Fruit fly (Drosophila melanogaster) whole organism, embryonic: ENCODE measurements around the gene CG7556.

ENCODE experiments used
- Antp ChIP-seq: fragments of 200-800 bp; sonication (Bioruptor generic); optimal IDR thresholded peaks from 3 replicates; lab custom pipeline; 2016; ENCODE audit warnings: missing biosample characterization, missing genetic modification characterization
- Atf6 ChIP-seq: fragments of 200-800 bp; sonication (Bioruptor generic); IDR thresholded peaks from 2 replicates; pipeline ENCODE4 v1.3.6; 2022; ENCODE audit warnings: missing biosample characterization, missing genetic modification characterization
- CG10979 ChIP-seq: fragments of 200-800 bp; sonication (Bioruptor generic); optimal IDR thresholded peaks from 2 replicates; lab custom pipeline; 2018; ENCODE audit warnings: missing biosample characterization, mild to moderate bottlenecking, missing genetic modification characterization, moderate library complexity
- CG11398 ChIP-seq: fragments of 200-800 bp; sonication (Bioruptor generic); optimal IDR thresholded peaks from 2 replicates; lab custom pipeline; 2016; ENCODE audit warnings: missing biosample characterization, missing genetic modification characterization
- CG11456 ChIP-seq: fragments of 200-800 bp; sonication (Bioruptor generic); IDR thresholded peaks from 3 replicates; pipeline ENCODE4 v1.3.6; 2022; ENCODE audit warnings: missing biosample characterization, missing genetic modification characterization
- CG1233 ChIP-seq: fragments of 200-800 bp; sonication (Bioruptor generic); optimal IDR thresholded peaks from 4 replicates; lab custom pipeline; 2018; ENCODE audit warnings: missing biosample characterization, mild to moderate bottlenecking, missing genetic modification characterization
- CG14014 ChIP-seq: fragments of 200-800 bp; sonication (Bioruptor generic); IDR thresholded peaks from 2 replicates; pipeline ENCODE4 v1.3.6; 2022; ENCODE audit warnings: missing biosample characterization, missing genetic modification characterization
- CG15601 ChIP-seq: fragments of 200-800 bp; sonication (Bioruptor generic); optimal IDR thresholded peaks from 3 replicates; lab custom pipeline; 2019; ENCODE audit warnings: missing biosample characterization, mild to moderate bottlenecking, missing genetic modification characterization, moderate library complexity
- CG18011 ChIP-seq: fragments of 200-800 bp; sonication (Bioruptor generic); optimal IDR thresholded peaks from 2 replicates; lab custom pipeline; 2017; ENCODE audit warnings: missing biosample characterization, missing genetic modification characterization, mild to moderate bottlenecking, moderate library complexity, missing genotype
- CG18599 ChIP-seq: fragments of 200-800 bp; sonication (Bioruptor generic); optimal IDR thresholded peaks from 3 replicates; lab custom pipeline; 2017; ENCODE audit warnings: missing biosample characterization, missing genetic modification characterization, mild to moderate bottlenecking, moderate library complexity, missing genetic modification reagents
- CG2129 ChIP-seq: fragments of 200-800 bp; sonication (Bioruptor generic); IDR thresholded peaks from 2 replicates; pipeline ENCODE4 v1.3.6; 2022; ENCODE audit warnings: missing biosample characterization, missing genetic modification characterization; ENCODE audit not compliant: partially characterized antibody
- CG3163 ChIP-seq: fragments of 200-800 bp; sonication (Bioruptor generic); optimal IDR thresholded peaks from 3 replicates; lab custom pipeline; 2016; ENCODE audit warnings: missing biosample characterization, missing genetic modification characterization
- CG4617 ChIP-seq: fragments of 200-800 bp; sonication (Bioruptor generic); optimal IDR thresholded peaks from 3 replicates; lab custom pipeline; 2016; ENCODE audit warnings: missing biosample characterization, missing genetic modification characterization, borderline replicate concordance
- CG4707 ChIP-seq: fragments of 200-800 bp; sonication (Bioruptor generic); optimal IDR thresholded peaks from 2 replicates; lab custom pipeline; 2018; ENCODE audit warnings: missing biosample characterization, mild to moderate bottlenecking, missing genetic modification characterization, moderate library complexity
- CG5245 ChIP-seq: fragments of 200-800 bp; sonication (Bioruptor generic); optimal IDR thresholded peaks from 3 replicates; lab custom pipeline; 2016; ENCODE audit warnings: missing biosample characterization, missing genetic modification characterization
- CG6654 ChIP-seq: fragments of 200-800 bp; sonication (Bioruptor generic); optimal IDR thresholded peaks from 2 replicates; lab custom pipeline; 2017; ENCODE audit warnings: missing biosample characterization, mild to moderate bottlenecking, missing genetic modification characterization
- CG6683 ChIP-seq: fragments of 200-800 bp; sonication (Bioruptor generic); optimal IDR thresholded peaks from 2 replicates; lab custom pipeline; 2017; ENCODE audit warnings: missing biosample characterization, mild to moderate bottlenecking, missing genetic modification characterization, missing genetic modification reagents
- CG7745 ChIP-seq: fragments of 200-800 bp; sonication (Bioruptor generic); optimal IDR thresholded peaks from 2 replicates; lab custom pipeline; 2018; ENCODE audit warnings: missing biosample characterization, mild to moderate bottlenecking, missing genetic modification characterization, moderate library complexity
- CG9797 ChIP-seq: fragments of 200-800 bp; sonication (Bioruptor generic); optimal IDR thresholded peaks from 3 replicates; lab custom pipeline; 2018; ENCODE audit warnings: missing biosample characterization, mild to moderate bottlenecking, missing genetic modification characterization
- Dp ChIP-seq: fragments of 200-800 bp; sonication (Bioruptor generic); optimal IDR thresholded peaks from 2 replicates; lab custom pipeline; 2018; ENCODE audit warnings: missing biosample characterization, mild to moderate bottlenecking, missing genetic modification characterization, moderate library complexity
- Drgx ChIP-seq: fragments of 200-800 bp; sonication (Bioruptor generic); IDR thresholded peaks from 2 replicates; pipeline ENCODE4 v1.3.6; 2022; ENCODE audit warnings: missing biosample characterization, missing genetic modification characterization
- ERR ChIP-seq: fragments of 200-800 bp; sonication (Bioruptor generic); optimal IDR thresholded peaks from 2 replicates; lab custom pipeline; 2016; ENCODE audit warnings: missing biosample characterization, missing genetic modification characterization
- HHEX ChIP-seq: fragments of 200-800 bp; sonication (Bioruptor generic); optimal IDR thresholded peaks from 3 replicates; lab custom pipeline; 2017; ENCODE audit warnings: missing biosample characterization, mild to moderate bottlenecking, missing genetic modification characterization, missing genetic modification reagents
- HmgD ChIP-seq: fragments of 200-800 bp; sonication (Bioruptor generic); optimal IDR thresholded peaks from 3 replicates; lab custom pipeline; 2016; ENCODE audit warnings: missing biosample characterization, missing genetic modification characterization
- Hmx ChIP-seq: fragments of 200-800 bp; sonication (Bioruptor generic); optimal IDR thresholded peaks from 2 replicates; lab custom pipeline; 2016; ENCODE audit warnings: missing biosample characterization, missing genetic modification characterization
- Lpt ChIP-seq: fragments of >200 bp; optimal IDR thresholded peaks from 2 replicates; lab custom pipeline; 2018; ENCODE audit warnings: missing biosample characterization, missing genetic modification characterization
- NFAT ChIP-seq: fragments of 200-800 bp; sonication (Bioruptor generic); IDR thresholded peaks from 2 replicates; pipeline ENCODE4 v1.3.6; 2022; ENCODE audit warnings: missing biosample characterization, missing genetic modification characterization
- Neu2 ChIP-seq: fragments of 200-800 bp; sonication (Bioruptor generic); optimal IDR thresholded peaks from 3 replicates; lab custom pipeline; 2016; ENCODE audit warnings: missing biosample characterization, missing genetic modification characterization, borderline replicate concordance
- Ptx1 ChIP-seq: fragments of 200-800 bp; sonication (Bioruptor generic); IDR thresholded peaks from 2 replicates; pipeline ENCODE4 v1.3.6; 2022; ENCODE audit warnings: missing biosample characterization, missing genetic modification characterization
- Spps ChIP-seq: fragments of 200-800 bp; sonication (Bioruptor generic); optimal IDR thresholded peaks from 2 replicates; lab custom pipeline; 2018; ENCODE audit warnings: missing biosample characterization, mild to moderate bottlenecking, missing genetic modification characterization
- Sry-β ChIP-seq: fragments of 200-800 bp; sonication (Bioruptor generic); optimal IDR thresholded peaks from 2 replicates; lab custom pipeline; 2018; ENCODE audit warnings: missing biosample characterization, mild to moderate bottlenecking, missing genetic modification characterization, moderate library complexity
- ap ChIP-seq: fragments of 200-800 bp; sonication (Bioruptor generic); IDR thresholded peaks from 2 replicates; pipeline ENCODE4 v1.3.6; 2022; ENCODE audit warnings: missing biosample characterization, missing genetic modification characterization
- chif ChIP-seq, 2 experiments: fragments of 200-800 bp; sonication (Bioruptor generic); optimal IDR thresholded peaks; 3 replicates each; lab custom pipeline; 2016; ENCODE audit warnings: missing biosample characterization in 2 of 2, missing genetic modification characterization in 2 of 2
- dysf ChIP-seq: fragments of 200-800 bp; sonication (Bioruptor generic); IDR thresholded peaks from 3 replicates; pipeline ENCODE4 v1.3.6; 2022; ENCODE audit warnings: missing biosample characterization, missing genetic modification characterization
- grn ChIP-seq: fragments of 200-800 bp; sonication (Bioruptor generic); optimal IDR thresholded peaks from 3 replicates; lab custom pipeline; 2017; ENCODE audit warnings: missing biosample characterization, missing genetic modification characterization
- ham ChIP-seq: fragments of 200-800 bp; sonication (Bioruptor generic); IDR thresholded peaks from 2 replicates; pipeline ENCODE4 v1.3.6; 2022; ENCODE audit warnings: missing biosample characterization, missing genetic modification characterization
- hb ChIP-seq: fragments of 200-800 bp; sonication (Bioruptor generic); IDR thresholded peaks from 3 replicates; pipeline ENCODE4 v1.3.6; 2022; ENCODE audit warnings: missing biosample characterization, missing genetic modification characterization; ENCODE audit not compliant: partially characterized antibody
- jigr1 ChIP-seq: fragments of 200-800 bp; sonication (Bioruptor generic); IDR thresholded peaks from 3 replicates; pipeline ENCODE4 v1.3.6; 2022; ENCODE audit warnings: missing biosample characterization, missing genetic modification characterization
- lab ChIP-seq: fragments of 200-800 bp; sonication (Bioruptor generic); optimal IDR thresholded peaks from 3 replicates; lab custom pipeline; 2017; ENCODE audit warnings: missing biosample characterization, missing genetic modification characterization, mild to moderate bottlenecking, moderate library complexity, missing genetic modification reagents
- mirr ChIP-seq: fragments of 200-800 bp; sonication (Bioruptor generic); optimal IDR thresholded peaks from 3 replicates; lab custom pipeline; 2018; ENCODE audit warnings: missing biosample characterization, mild to moderate bottlenecking, missing genetic modification characterization
- odd ChIP-seq: fragments of 200-800 bp; sonication (Bioruptor generic); optimal IDR thresholded peaks from 2 replicates; lab custom pipeline; 2017; ENCODE audit warnings: missing biosample characterization, mild to moderate bottlenecking, missing genetic modification characterization
- pnt ChIP-seq: fragments of 200-800 bp; sonication (Bioruptor generic); optimal IDR thresholded peaks from 3 replicates; lab custom pipeline; 2016; ENCODE audit warnings: missing biosample characterization, missing genetic modification characterization
- prd ChIP-seq, 3 experiments: fragments of >200 bp in 2 of 3; fragments of 200-800 bp in 1 of 3; sonication (Bioruptor generic) in 1 of 3; optimal IDR thresholded peaks in 2 of 3; IDR thresholded peaks in 1 of 3; 2 replicates in 2 of 3; 3 replicates in 1 of 3; pipeline versions ENCODE4 v1.3.6 to Lab custom; 2017 to 2022; ENCODE audit warnings: missing biosample characterization in 1 of 3, missing genetic modification characterization in 1 of 3
- sd ChIP-seq: fragments of 200-800 bp; sonication (Bioruptor generic); optimal IDR thresholded peaks from 3 replicates; lab custom pipeline; 2018; ENCODE audit warnings: missing biosample characterization, mild to moderate bottlenecking, missing genetic modification characterization, moderate library complexity
- shn ChIP-seq: fragments of 200-800 bp; sonication (Bioruptor generic); optimal IDR thresholded peaks from 3 replicates; lab custom pipeline; 2016; ENCODE audit warnings: missing biosample characterization, missing genetic modification characterization
- sna ChIP-seq: fragments of 200-800 bp; sonication (Bioruptor generic); IDR thresholded peaks from 2 replicates; pipeline ENCODE4 v1.3.6; 2022; ENCODE audit warnings: missing biosample characterization, missing genetic modification characterization; ENCODE audit not compliant: partially characterized antibody
- tgo ChIP-seq: fragments of 200-800 bp; sonication (Bioruptor generic); IDR thresholded peaks from 3 replicates; pipeline ENCODE4 v1.3.6; 2022; ENCODE audit warnings: missing biosample characterization, missing genetic modification characterization
- wdn ChIP-seq: fragments of 200-800 bp; sonication (Bioruptor generic); IDR thresholded peaks from 2 replicates; pipeline ENCODE4 v1.3.6; 2022; ENCODE audit warnings: missing biosample characterization, missing genetic modification characterization
- wor ChIP-seq: fragments of 200-800 bp; sonication (Bioruptor generic); IDR thresholded peaks from 2 replicates; pipeline ENCODE4 v1.3.6; 2022; ENCODE audit warnings: missing biosample characterization, missing genetic modification characterization
- zen2 ChIP-seq: fragments of 200-800 bp; sonication (Bioruptor generic); IDR thresholded peaks from 3 replicates; pipeline ENCODE4 v1.3.6; 2022; ENCODE audit warnings: missing biosample characterization, missing genetic modification characterization; ENCODE audit not compliant: partially characterized antibody

The CG7556 gene

DNA sequence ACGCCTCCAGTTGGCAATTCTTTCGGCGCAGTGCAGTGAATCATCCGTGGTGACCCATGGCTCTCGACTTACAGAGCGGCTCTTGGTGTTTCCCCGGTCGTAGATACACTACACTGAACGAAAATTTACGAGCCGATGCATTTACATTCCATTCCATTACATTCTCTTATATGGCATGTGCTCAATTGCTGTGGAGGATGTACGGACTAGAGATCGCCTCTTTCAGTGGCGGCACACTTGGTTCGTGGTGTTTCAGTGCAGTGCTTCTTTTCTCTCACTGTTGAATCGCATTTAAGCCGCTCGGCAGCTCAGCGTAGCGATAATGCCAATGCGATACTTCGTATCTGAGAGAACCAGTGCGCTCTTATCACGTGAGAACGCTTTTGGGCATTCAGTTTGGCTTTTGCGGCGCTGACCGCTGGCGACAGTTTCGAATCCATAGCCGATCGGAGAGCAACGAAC is 8.0 kb upstream of the CG7556 start, which contains the start of gene Mec2 (continued):
- TF ChIP-seq lab (GFP tag; lab: Kevin White, UChicago) (peak; percentile 32), CG4707 (GFP tag; lab: Kevin White, UChicago) (no peak), shn (GFP tag; lab: Kevin White, UChicago) (peak; percentile 65), Spps (no peak), Sry-β (no peak), Neu2 (no peak), Antp (GFP tag; lab: Kevin White, UChicago) (peak; percentile 54), CG9797 (no peak), Hmx (GFP tag; lab: Kevin White, UChicago) (no peak), CG15601 (tag; lab: Kevin White, UChicago) (no peak), prd (optimal IDR thresholded peaks at IDR 0.05; lab: Kevin White, UChicago) (no peak), prd (GFP tag; IDR thresholded peaks at IDR 0.05; lab: Robert Waterston, UW) (peak; percentile 72), CG2129 (GFP tag; lab: Robert Waterston, UW) (no peak), CG11456 (GFP tag; lab: Robert Waterston, UW) (no peak; the same call in 2 of the 3 replicates), hb (GFP tag; lab: Robert Waterston, UW) (no peak), grn (GFP tag; lab: Kevin White, UChicago) (no peak), Ptx1 (GFP tag; lab: Robert Waterston, UW) (peak; percentile 71), tgo (GFP tag; lab: Robert Waterston, UW) (peak; percentile 55), Atf6 (peak; percentile 37; the same call in 1 of the 2 replicates), pnt (GFP tag; lab: Kevin White, UChicago) (peak; percentile 37), CG3163 (GFP tag; lab: Kevin White, UChicago) (peak; percentile 32), CG4617 (no peak), sna (no peak), CG7745 (tag; lab: Kevin White, UChicago) (no peak), NFAT (GFP tag; lab: Robert Waterston, UW) (no peak), wor (GFP tag; lab: Robert Waterston, UW) (peak; percentile 34; the same call in 1 of the 2 replicates), sd (peak; percentile 46), wdn (GFP tag; lab: Robert Waterston, UW) (peak; percentile 48; the same call in 1 of the 2 replicates), ap (GFP tag; lab: Robert Waterston, UW) (peak; percentile 38; the same call in 1 of the 2 replicates), jigr1 (GFP tag; lab: Robert Waterston, UW) (no peak), HmgD (no peak), CG11398 (GFP tag; lab: Kevin White, UChicago) (peak; percentile 42), CG10979 (tag; lab: Kevin White, UChicago) (peak; percentile 39), Drgx (GFP tag; lab: Robert Waterston, UW) (peak; percentile 72), CG6683 (GFP tag; lab: Kevin White, UChicago) (no peak), CG5245 (GFP tag; lab: Kevin White, UChicago) (peak; percentile 40), mirr (GFP tag; lab: Kevin White, UChicago) (no peak), Dp (no peak), Lpt (GFP tag; lab: Kevin White, UChicago) (no peak), HHEX (GFP tag; lab: Kevin White, UChicago) (no peak), chif (GFP tag; optimal IDR thresholded peaks at IDR 0.05; lab: Kevin White, UChicago) (peak; percentile 68 to 70), odd (GFP tag; lab: Kevin White, UChicago) (no peak), CG1233 (GFP tag; lab: Kevin White, UChicago) (no peak), dysf (GFP tag; lab: Robert Waterston, UW) (peak; percentile 62), CG14014 (peak; percentile 57), CG6654 (GFP tag; lab: Kevin White, UChicago) (no peak), CG18599 (GFP tag; lab: Kevin White, UChicago) (peak; percentile 36), ERR (GFP tag; lab: Kevin White, UChicago) (no peak), zen2 (GFP tag; lab: Robert Waterston, UW) (no peak), ham (GFP tag; lab: Robert Waterston, UW) (no peak), CG18011 (GFP tag; lab: Kevin White, UChicago) (no peak)
